Fruit fly (Drosophila melanogaster): ENCODE measurements around the gene Cyp12c1.

The Cyp12c1 gene

dm6 chr3L:18672203-18672602 lies 13.9 kb downstream of the Cyp12c1 start (continued):
- TF ChIP-seq CG9797 (GFP tag; optimal IDR thresholded peaks at IDR 0.05) (peak; percentile 15), ewg (GFP tag; optimal IDR thresholded peaks at IDR 0.05) (peak; percentile 13), Stat92E (GFP tag; optimal IDR thresholded peaks at IDR 0.05) (no peak), h (optimal IDR thresholded peaks at IDR 0.05) (no peak), PHDP (tag; optimal IDR thresholded peaks at IDR 0.05) (peak; percentile 9), zen2 (GFP tag; IDR thresholded peaks at IDR 0.05; ENCODE audit: partially characterized antibody) (no peak), pho (GFP tag; optimal IDR thresholded peaks at IDR 0.05) (peak; percentile 14), unpg (GFP tag; optimal IDR thresholded peaks at IDR 0.05) (peak; percentile 16), crp (GFP tag; optimal IDR thresholded peaks at IDR 0.05) (peak in 1 of 2 experiments; percentile 68), CG32772 (GFP tag; IDR thresholded peaks at IDR 0.05) (no peak), Dll (GFP tag; IDR thresholded peaks at IDR 0.05; ENCODE audit: partially characterized antibody) (peak; percentile 43; the same call in 1 of the 4 replicates), CG14710 (tag; optimal IDR thresholded peaks at IDR 0.05) (peak; percentile 9)

dm6 chr3L:18669874-18670273 lies 16.2 kb downstream of the Cyp12c1 start:
- no peak for TF ChIP-seq z (GFP tag; IDR thresholded peaks at IDR 0.05)
- no peak for TF ChIP-seq az2 (GFP tag; optimal IDR thresholded peaks at IDR 0.05)
- TF ChIP-seq CG11696 (GFP tag; IDR thresholded peaks at IDR 0.05): no peak

dm6 chr3L:18667115-18667514 lies 19.0 kb downstream of the Cyp12c1 start, which contains the start of gene CG42495:
TSS of gene CG42495 (plus strand) at chr3L:18667361.
- TF ChIP-seq CG10267 (tag; optimal IDR thresholded peaks at IDR 0.05) (peak; percentile 15), jing (GFP tag; optimal IDR thresholded peaks at IDR 0.05) (no peak), CG7839 (tag; optimal IDR thresholded peaks at IDR 0.05) (no peak), Dek (tag; optimal IDR thresholded peaks at IDR 0.05) (no peak), z (GFP tag; IDR thresholded peaks at IDR 0.05) (no peak), CG6175 (GFP tag; IDR thresholded peaks at IDR 0.05) (no peak), Med (GFP tag) (peak; percentile 66), CG9437 (GFP tag; optimal IDR thresholded peaks at IDR 0.05) (no peak), en (GFP tag; optimal IDR thresholded peaks at IDR 0.05) (no peak), ash1 (GFP tag; optimal IDR thresholded peaks at IDR 0.05) (no peak), pho (GFP tag; optimal IDR thresholded peaks at IDR 0.05) (no peak), dmrt99B (tag; optimal IDR thresholded peaks at IDR 0.05) (no peak), pzg (GFP tag; optimal IDR thresholded peaks at IDR 0.05) (peak; percentile 78), dmrt11E (tag; optimal IDR thresholded peaks at IDR 0.05) (no peak), CG33213 (GFP tag; optimal IDR thresholded peaks at IDR 0.05) (peak; percentile 21), nau (GFP tag; optimal IDR thresholded peaks at IDR 0.05) (no peak), Xrp1 (GFP tag; IDR thresholded peaks at IDR 0.05) (no peak), CG1529 (GFP tag; optimal IDR thresholded peaks at IDR 0.05) (no peak), CG4820 (GFP tag; optimal IDR thresholded peaks at IDR 0.05) (no peak), CrebB (tag; optimal IDR thresholded peaks at IDR 0.05) (peak; percentile 8), fru (optimal IDR thresholded peaks at IDR 0.05) (no peak), inv (GFP tag; IDR thresholded peaks at IDR 0.05; ENCODE audit: partially characterized antibody) (no peak), Blimp-1 (GFP tag; optimal IDR thresholded peaks at IDR 0.05) (no peak), Sox102F (GFP tag; optimal IDR thresholded peaks at IDR 0.05) (no peak), sisA (GFP tag; IDR thresholded peaks at IDR 0.05) (no peak), danr (GFP tag; IDR thresholded peaks at IDR 0.05) (no peak), zf30C (GFP tag; optimal IDR thresholded peaks at IDR 0.05) (no peak), Ravus (GFP tag; IDR thresholded peaks at IDR 0.05) (no peak), CG6689 (GFP tag; IDR thresholded peaks at IDR 0.05) (no peak), NC2α (GFP tag; optimal IDR thresholded peaks at IDR 0.05) (no peak), CG13624 (GFP tag; optimal IDR thresholded peaks at IDR 0.05) (peak; percentile 6), jumu (GFP tag; optimal IDR thresholded peaks at IDR 0.05) (no peak), CG30403 (GFP tag; optimal IDR thresholded peaks at IDR 0.05) (no peak), amos (GFP tag; IDR thresholded peaks at IDR 0.05; ENCODE audit: partially characterized antibody) (peak; percentile 21; the same call in 1 of the 2 replicates), Antp (GFP tag; optimal IDR thresholded peaks at IDR 0.05) (no peak)

All from whole organism, embryonic.